Worm (Caenorhabditis elegans) whole organism, young adult: Measurements from ENCODE around the gene mys-1.

ENCODE experiments used
- B0019.2 ChIP-seq: fragments of 200-800 bp; sonication (Bioruptor generic); conservative IDR thresholded peaks from 2 replicates; pipeline ENCODE4 v1.3.6; 2022; ENCODE audit warnings: missing genetic modification reagents, missing genetic modification characterization, missing compliant biosample characterization
- D2030.7 ChIP-seq: fragments of 200-800 bp; sonication (Bioruptor generic); IDR thresholded peaks from 2 replicates; pipeline ENCODE4 v1.3.6; 2022; ENCODE audit warnings: missing genetic modification reagents, missing genetic modification characterization, missing compliant biosample characterization
- F33H1.4 ChIP-seq: fragments of 200-800 bp; sonication (Bioruptor generic); IDR thresholded peaks from 2 replicates; pipeline ENCODE4 v1.3.6; 2022; ENCODE audit warnings: missing genetic modification reagents, missing genetic modification characterization, missing compliant biosample characterization
- F49E8.2 ChIP-seq: sonication (generic microtip); optimal IDR thresholded peaks from 3 replicates; lab custom pipeline; 2017; ENCODE audit warnings: missing genetic modification characterization, mild to moderate bottlenecking, missing compliant biosample characterization, antibody characterized with exemption, moderate library complexity; ENCODE audit not compliant: insufficient read depth
- F57A8.1 ChIP-seq: fragments of 200-800 bp; sonication (Bioruptor generic); optimal IDR thresholded peaks from 2 replicates; lab custom pipeline; 2018; ENCODE audit warnings: mild to moderate bottlenecking, missing genetic modification characterization, moderate library complexity, missing compliant biosample characterization
- K11D2.4 ChIP-seq: fragments of 200-800 bp; sonication (Bioruptor generic); IDR thresholded peaks from 2 replicates; pipeline ENCODE4 v1.3.6; 2022; ENCODE audit warnings: missing genetic modification reagents, missing genetic modification characterization, missing compliant biosample characterization
- K12H6.12 ChIP-seq: fragments of 200-800 bp; sonication (Bioruptor generic); optimal IDR thresholded peaks from 2 replicates; lab custom pipeline; 2018; ENCODE audit warnings: mild to moderate bottlenecking, missing genetic modification characterization, missing compliant biosample characterization
- Y53F4B.3 ChIP-seq: fragments of 200-800 bp; sonication (Bioruptor generic); IDR thresholded peaks from 2 replicates; pipeline ENCODE4 v1.3.6; 2022; ENCODE audit warnings: missing genetic modification reagents, missing genetic modification characterization, missing compliant biosample characterization
- Y53G8AR.9 ChIP-seq: fragments of 200-800 bp; sonication (Bioruptor generic); conservative IDR thresholded peaks from 2 replicates; pipeline ENCODE4 v1.3.6; 2022; ENCODE audit warnings: missing genetic modification reagents, missing genetic modification characterization, missing compliant biosample characterization
- ZK185.1 ChIP-seq: sonication (generic microtip); optimal IDR thresholded peaks from 2 replicates; lab custom pipeline; 2016; ENCODE audit warnings: mild to moderate bottlenecking, missing genetic modification characterization, missing compliant biosample characterization; ENCODE audit not compliant: poor library complexity, severe bottlenecking
- atf-7 ChIP-seq: sonication (generic microtip); optimal IDR thresholded peaks from 2 replicates; lab custom pipeline; 2017; ENCODE audit warnings: mild to moderate bottlenecking, missing genetic modification characterization, missing compliant biosample characterization
- attf-3 ChIP-seq: fragments of 200-800 bp; sonication (Bioruptor generic); conservative IDR thresholded peaks from 2 replicates; pipeline ENCODE4 v1.3.6; 2022; ENCODE audit warnings: missing genetic modification reagents, missing genetic modification characterization, missing compliant biosample characterization
- ceh-100 ChIP-seq: fragments of 200-800 bp; sonication (Bioruptor generic); IDR thresholded peaks from 2 replicates; pipeline ENCODE4 v1.3.6; 2022; ENCODE audit warnings: missing genetic modification reagents, missing genetic modification characterization, missing compliant biosample characterization
- ceh-27 ChIP-seq: fragments of 200-800 bp; sonication (Bioruptor generic); optimal IDR thresholded peaks from 2 replicates; lab custom pipeline; 2018; ENCODE audit warnings: mild to moderate bottlenecking, missing genetic modification characterization, moderate library complexity, missing compliant biosample characterization
- ceh-91 ChIP-seq: fragments of 200-800 bp; sonication (Bioruptor generic); IDR thresholded peaks from 2 replicates; pipeline ENCODE4 v1.3.6; 2022; ENCODE audit warnings: missing genetic modification reagents, missing genetic modification characterization, missing compliant biosample characterization
- chd-7 ChIP-seq: sonication (generic microtip); optimal IDR thresholded peaks from 2 replicates; lab custom pipeline; 2016; ENCODE audit warnings: mild to moderate bottlenecking, missing genetic modification characterization, moderate library complexity, missing compliant biosample characterization
- die-1 ChIP-seq: sonication (generic microtip); optimal IDR thresholded peaks from 2 replicates; lab custom pipeline; 2016; ENCODE audit warnings: missing genotype, mild to moderate bottlenecking, missing genetic modification characterization, missing compliant biosample characterization
- efl-1 ChIP-seq: fragments of 150-350 bp; optimal IDR thresholded peaks from 2 replicates; lab custom pipeline; 2014; ENCODE audit warnings: missing biosample characterization, missing genetic modification reagents, missing genetic modification characterization
- ekl-4 ChIP-seq: fragments of 200-800 bp; sonication (Bioruptor generic); IDR thresholded peaks from 2 replicates; pipeline ENCODE4 v1.3.6; 2022; ENCODE audit warnings: missing genetic modification reagents, missing genetic modification characterization, missing compliant biosample characterization
- hlh-12 ChIP-seq: sonication (generic microtip); optimal IDR thresholded peaks from 2 replicates; lab custom pipeline; 2016; ENCODE audit warnings: missing genetic modification characterization, missing compliant biosample characterization
- hmg-1.2 ChIP-seq: fragments of 200-800 bp; sonication (Bioruptor generic); IDR thresholded peaks from 2 replicates; pipeline ENCODE4 v1.3.6; 2022; ENCODE audit warnings: missing genetic modification reagents, missing genetic modification characterization, missing compliant biosample characterization
- hmg-20 ChIP-seq: fragments of 200-800 bp; sonication (Bioruptor generic); IDR thresholded peaks from 2 replicates; pipeline ENCODE4 v1.3.6; 2022; ENCODE audit warnings: missing genetic modification reagents, missing genetic modification characterization, missing compliant biosample characterization
- hrde-1 ChIP-seq: sonication (generic microtip); optimal IDR thresholded peaks from 2 replicates; lab custom pipeline; 2016; ENCODE audit warnings: missing genetic modification characterization, mild to moderate bottlenecking, missing compliant biosample characterization, moderate library complexity, missing genotype, missing genetic modification reagents, borderline replicate concordance
- let-526 ChIP-seq: fragments of 200-800 bp; sonication (Bioruptor generic); IDR thresholded peaks from 2 replicates; pipeline ENCODE4 v1.3.6; 2022; ENCODE audit warnings: missing genetic modification reagents, missing genetic modification characterization, missing compliant biosample characterization
- let-607 ChIP-seq, 2 experiments: fragments of 200-800 bp in 1 of 2; sonication (Bioruptor generic) in 1 of 2; sonication (generic microtip) in 1 of 2; optimal IDR thresholded peaks; 2 replicates each; lab custom pipeline; 2016 to 2018; ENCODE audit warnings: mild to moderate bottlenecking in 2 of 2, missing compliant biosample characterization in 2 of 2, missing genetic modification characterization in 2 of 2, moderate library complexity in 2 of 2, missing genotype in 1 of 2
- lin-35 ChIP-seq, 3 experiments: fragments of 150-350 bp in 2 of 3; sonication (generic microtip) in 1 of 3; optimal IDR thresholded peaks; 2 replicates each; lab custom pipeline; 2014 to 2018; ENCODE audit warnings: missing biosample characterization in 3 of 3, missing genetic modification characterization in 3 of 3, missing genetic modification reagents in 3 of 3
- lin-40 ChIP-seq: sonication (generic microtip); optimal IDR thresholded peaks from 2 replicates; lab custom pipeline; 2016; ENCODE audit warnings: missing genetic modification characterization, mild to moderate bottlenecking, missing compliant biosample characterization, missing genotype, missing genetic modification reagents
- lir-1 ChIP-seq: fragments of 200-800 bp; sonication (Bioruptor generic); conservative IDR thresholded peaks from 2 replicates; pipeline ENCODE4 v1.3.6; 2022; ENCODE audit warnings: missing genetic modification reagents, missing genetic modification characterization, missing compliant biosample characterization
- lsl-1 ChIP-seq: fragments of 200-800 bp; sonication (Bioruptor generic); optimal IDR thresholded peaks from 2 replicates; lab custom pipeline; 2018; ENCODE audit warnings: mild to moderate bottlenecking, missing genetic modification characterization, moderate library complexity, missing compliant biosample characterization
- madf-10 ChIP-seq: sonication (generic microtip); optimal IDR thresholded peaks from 2 replicates; lab custom pipeline; 2016; ENCODE audit warnings: mild to moderate bottlenecking, missing genetic modification characterization, missing compliant biosample characterization
- madf-3 ChIP-seq: fragments of 200-800 bp; sonication (Bioruptor generic); IDR thresholded peaks from 2 replicates; pipeline ENCODE4 v1.3.6; 2022; ENCODE audit warnings: missing genetic modification reagents, missing genetic modification characterization, missing compliant biosample characterization
- mcd-1 ChIP-seq: fragments of 200-800 bp; sonication (Bioruptor generic); IDR thresholded peaks from 2 replicates; pipeline ENCODE4 v1.3.6; 2022; ENCODE audit warnings: missing genetic modification reagents, missing genetic modification characterization, missing compliant biosample characterization
- nfyb-1 ChIP-seq: fragments of 200-800 bp; sonication (Bioruptor generic); IDR thresholded peaks from 2 replicates; pipeline ENCODE4 v1.3.6; 2022; ENCODE audit warnings: missing genetic modification reagents, missing genetic modification characterization, missing compliant biosample characterization
- nhr-179 ChIP-seq: sonication (generic microtip); optimal IDR thresholded peaks from 2 replicates; lab custom pipeline; 2016; ENCODE audit warnings: mild to moderate bottlenecking, missing genetic modification characterization, missing compliant biosample characterization
- nhr-27 ChIP-seq: fragments of 200-800 bp; sonication (Bioruptor generic); optimal IDR thresholded peaks from 2 replicates; lab custom pipeline; 2018; ENCODE audit warnings: mild to moderate bottlenecking, missing genetic modification characterization, moderate library complexity, missing compliant biosample characterization
- rcor-1 ChIP-seq: fragments of 200-800 bp; sonication (Bioruptor generic); IDR thresholded peaks from 2 replicates; pipeline ENCODE4 v1.3.6; 2022; ENCODE audit warnings: missing genetic modification reagents, missing genetic modification characterization, missing compliant biosample characterization
- rec-8 ChIP-seq, 2 experiments: sonication (generic microtip); optimal IDR thresholded peaks; 2 replicates each; lab custom pipeline; 2016; ENCODE audit warnings: mild to moderate bottlenecking in 2 of 2, missing genetic modification characterization in 2 of 2, missing genetic modification reagents in 2 of 2, missing genotype in 2 of 2, missing biosample characterization in 1 of 2, missing compliant biosample characterization in 1 of 2, moderate library complexity in 1 of 2
- sdz-38 ChIP-seq: sonication (generic microtip); optimal IDR thresholded peaks from 2 replicates; lab custom pipeline; 2016; ENCODE audit warnings: missing genotype, missing genetic modification characterization, missing compliant biosample characterization
- snpc-1.1 ChIP-seq: sonication (generic microtip); optimal IDR thresholded peaks from 2 replicates; lab custom pipeline; 2017; ENCODE audit warnings: missing genetic modification characterization, mild to moderate bottlenecking, missing compliant biosample characterization, antibody characterized with exemption, moderate library complexity, missing genotype, missing genetic modification reagents; ENCODE audit not compliant: insufficient read depth
- snpc-3.4 ChIP-seq: sonication (generic microtip); optimal IDR thresholded peaks from 2 replicates; lab custom pipeline; 2017; ENCODE audit warnings: missing genetic modification characterization, mild to moderate bottlenecking, missing compliant biosample characterization, antibody characterized with exemption, moderate library complexity, missing genotype, missing genetic modification reagents
- tbp1 ChIP-seq: fragments of 200-800 bp; sonication (Bioruptor generic); optimal IDR thresholded peaks from 2 replicates; lab custom pipeline; 2018; ENCODE audit warnings: mild to moderate bottlenecking, missing genetic modification characterization, missing compliant biosample characterization
- tbx-9 ChIP-seq: sonication (generic microtip); optimal IDR thresholded peaks from 2 replicates; lab custom pipeline; 2016; ENCODE audit warnings: borderline replicate concordance, missing genetic modification characterization, inconsistent platforms, missing compliant biosample characterization
- tlf-1 ChIP-seq: fragments of 200-800 bp; sonication (Bioruptor generic); optimal IDR thresholded peaks from 2 replicates; lab custom pipeline; 2018; ENCODE audit warnings: mild to moderate bottlenecking, missing genetic modification characterization, missing compliant biosample characterization
- unc-62 ChIP-seq: fragments of 150-350 bp; optimal IDR thresholded peaks from 2 replicates; lab custom pipeline; 2014; ENCODE audit warnings: missing biosample characterization, missing genetic modification reagents, missing genetic modification characterization
- zfh-2 ChIP-seq: fragments of 200-800 bp; sonication (Bioruptor generic); conservative IDR thresholded peaks from 2 replicates; pipeline ENCODE4 v1.3.6; 2022; ENCODE audit warnings: missing genetic modification reagents, missing genetic modification characterization, missing compliant biosample characterization
- zim-3 ChIP-seq: sonication (generic microtip); optimal IDR thresholded peaks from 2 replicates; lab custom pipeline; 2017; ENCODE audit warnings: mild to moderate bottlenecking, missing genetic modification characterization, moderate library complexity, missing compliant biosample characterization

mys-1 gene

DNA sequence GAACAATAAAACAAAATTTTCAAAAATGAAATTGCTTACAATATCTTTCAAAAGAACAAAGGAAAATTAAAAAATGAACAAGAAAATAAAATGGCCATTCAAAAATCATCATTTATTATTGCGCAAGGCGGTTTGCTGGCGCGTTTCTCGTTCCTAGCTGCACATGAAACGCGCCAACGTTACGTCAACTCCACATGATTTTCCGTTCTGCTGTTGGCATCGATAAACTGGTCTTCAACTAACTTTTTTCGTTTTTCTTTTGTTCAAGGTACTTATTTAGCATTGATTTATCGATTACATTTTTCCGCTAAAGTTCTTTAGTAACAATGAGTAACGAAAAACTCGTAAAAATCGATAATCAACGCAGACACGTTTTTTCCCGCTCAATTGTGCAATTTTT, 24.1 kb downstream of the mys-1 start, which contains the start of the genes Y57E12AL.6 and Y57E12AL.1 (continued):
- no peak for TF ChIP-seq tbx-9 (tag; lab: Kevin White, UChicago)
- no peak for TF ChIP-seq hrde-1 (tag; lab: Kevin White, UChicago)
- TF ChIP-seq chd-7 (tag; lab: Kevin White, UChicago): no peak
- TF ChIP-seq ceh-91 (GFP tag; lab: Robert Waterston, UW): no peak
- TF ChIP-seq K11D2.4 (GFP tag; lab: Robert Waterston, UW): peak; percentile 78
- TF ChIP-seq hmg-20 (GFP tag; lab: Robert Waterston, UW): no peak
- peak; percentile 49 for TF ChIP-seq madf-10 (tag; lab: Kevin White, UChicago)
- TF ChIP-seq madf-3 (GFP tag; lab: Robert Waterston, UW): peak; percentile 72
- TF ChIP-seq snpc-1.1 (tag; lab: Kevin White, UChicago): peak; percentile 71
- TF ChIP-seq tlf-1 (GFP tag; lab: Kevin White, UChicago): peak; percentile 59
- peak; percentile 45; the same call in 1 of the 2 replicates for TF ChIP-seq ekl-4 (GFP tag; lab: Robert Waterston, UW)
- peak; percentile 52 for TF ChIP-seq K12H6.12 (tag; lab: Kevin White, UChicago)
- 0 out of 2 replicates have a peak, but pooled peaks have one; percentile 11 for TF ChIP-seq ceh-100 (GFP tag; lab: Robert Waterston, UW)
- TF ChIP-seq ceh-27 (GFP tag; lab: Kevin White, UChicago): no peak
- 0 out of 2 replicates have a peak, but pooled peaks have one; percentile 38 for TF ChIP-seq nfyb-1 (GFP tag; lab: Robert Waterston, UW)
- peak; percentile 80 for TF ChIP-seq mcd-1 (GFP tag; lab: Robert Waterston, UW)
- no peak for TF ChIP-seq let-526
- peak; percentile 70; the same call in 1 of the 2 replicates for TF ChIP-seq Y53G8AR.9 (GFP tag; lab: Robert Waterston, UW)
- peak; percentile 89 for TF ChIP-seq snpc-3.4 (tag; lab: Kevin White, UChicago)
- peak; percentile 33 to 82 for TF ChIP-seq let-607 (tag; optimal IDR thresholded peaks at IDR 0.05; lab: Kevin White, UChicago)
- TF ChIP-seq zim-3: no peak
- TF ChIP-seq Y53F4B.3 (GFP tag; lab: Robert Waterston, UW): no peak
- 0 out of 2 replicates have a peak, but pooled peaks have one; percentile 24 for TF ChIP-seq lir-1
- TF ChIP-seq die-1: peak; percentile 44
- peak; percentile 46 for TF ChIP-seq tbp1 (GFP tag; lab: Kevin White, UChicago)
- no peak for TF ChIP-seq F49E8.2 (tag; lab: Kevin White, UChicago)
- peak; percentile 56 for TF ChIP-seq lsl-1 (GFP tag; lab: Kevin White, UChicago)
- TF ChIP-seq hlh-12: no peak
- TF ChIP-seq rcor-1 (GFP tag; lab: Robert Waterston, UW): peak; percentile 43; the same call in 1 of the 2 replicates
- peak; percentile 78 for TF ChIP-seq ZK185.1
- no peak for TF ChIP-seq rec-8 (tag; optimal IDR thresholded peaks at IDR 0.05; lab: Kevin White, UChicago)
- TF ChIP-seq atf-7 (tag; lab: Kevin White, UChicago): peak; percentile 33
- TF ChIP-seq F57A8.1 (GFP tag; lab: Kevin White, UChicago): no peak
- peak; percentile 54 to 81 (median 55) for TF ChIP-seq lin-35 (GFP tag; optimal IDR thresholded peaks at IDR 0.05; lab: Kevin White, UChicago)
- peak; percentile 55; the same call in 1 of the 2 replicates for TF ChIP-seq F33H1.4 (GFP tag; lab: Robert Waterston, UW)
- peak; percentile 55 for TF ChIP-seq efl-1 (GFP tag; lab: Kevin White, UChicago)
- TF ChIP-seq unc-62 (GFP tag; lab: Kevin White, UChicago): no peak
- TF ChIP-seq lin-40 (tag; lab: Kevin White, UChicago): peak; percentile 87
- TF ChIP-seq sdz-38 (tag; lab: Kevin White, UChicago): no peak
- TF ChIP-seq zfh-2: 0 out of 2 replicates have a peak, but pooled peaks have one; percentile 15
- peak; percentile 65 for TF ChIP-seq D2030.7 (GFP tag; lab: Robert Waterston, UW)
- no peak for TF ChIP-seq B0019.2
- peak; percentile 51; the same call in 1 of the 2 replicates for TF ChIP-seq attf-3
- TF ChIP-seq hmg-1.2: peak; percentile 43; the same call in 1 of the 2 replicates
- no peak for TF ChIP-seq nhr-27 (tag; lab: Kevin White, UChicago)
- TF ChIP-seq nhr-179 (tag; lab: Kevin White, UChicago): no peak
